Fruit fly (Drosophila melanogaster) S2 (cell line): Measurements from ENCODE around the gene CG4678.

Source experiments
- CG8478 ChIP-seq: fragments of >200 bp; optimal IDR thresholded peaks from 2 replicates; lab custom pipeline; 2018
- CTCF ChIP-seq, 2 experiments: fragments of >200 bp; optimal IDR thresholded peaks; 2 replicates each; lab custom pipeline; 2018

- no peak for TF ChIP-seq CTCF (optimal IDR thresholded peaks at IDR 0.05; lab: Kevin White, UChicago)
- TF ChIP-seq CG8478 (lab: Kevin White, UChicago), result no peak
Measured at dm6 chrX:16721168-16721567, 25.2 kb downstream of the CG4678 start, which contains the start of the genes CG32572 and CG34325.
